Fruit fly (Drosophila melanogaster) whole organism, embryonic: Measurements from ENCODE around the gene CG33281.

Source experiments
- Ada2b ChIP-seq: fragments of 200-800 bp; sonication (Bioruptor generic); IDR thresholded peaks from 2 replicates; pipeline ENCODE4 v1.3.6; 2022; ENCODE audit warnings: missing biosample characterization, missing genetic modification characterization
- CG11456 ChIP-seq: fragments of 200-800 bp; sonication (Bioruptor generic); IDR thresholded peaks from 3 replicates; pipeline ENCODE4 v1.3.6; 2022; ENCODE audit warnings: missing biosample characterization, missing genetic modification characterization
- CG11560 ChIP-seq: fragments of 200-800 bp; sonication (Bioruptor generic); IDR thresholded peaks from 3 replicates; pipeline ENCODE4 v1.3.6; 2022; ENCODE audit warnings: missing biosample characterization, missing genetic modification characterization
- CG11723 ChIP-seq: fragments of 200-800 bp; sonication (Bioruptor generic); optimal IDR thresholded peaks from 2 replicates; lab custom pipeline; 2017; ENCODE audit warnings: missing biosample characterization, mild to moderate bottlenecking, missing genetic modification characterization
- CG12236 ChIP-seq: fragments of 200-800 bp; sonication (Bioruptor generic); optimal IDR thresholded peaks from 2 replicates; lab custom pipeline; 2016; ENCODE audit warnings: missing biosample characterization, missing genetic modification characterization
- CG13775 ChIP-seq: fragments of 200-800 bp; sonication (Bioruptor generic); optimal IDR thresholded peaks from 3 replicates; lab custom pipeline; 2017; ENCODE audit warnings: missing biosample characterization, mild to moderate bottlenecking, missing genetic modification characterization
- CG14860 ChIP-seq: fragments of 200-800 bp; sonication (Bioruptor generic); IDR thresholded peaks from 3 replicates; pipeline ENCODE4 v1.3.6; 2022; ENCODE audit warnings: missing biosample characterization, missing genetic modification characterization; ENCODE audit not compliant: partially characterized antibody
- CG17328 ChIP-seq: fragments of 200-800 bp; sonication (Bioruptor generic); IDR thresholded peaks from 2 replicates; pipeline ENCODE4 v1.3.6; 2022; ENCODE audit warnings: missing biosample characterization, missing genetic modification characterization
- CG2202 ChIP-seq: fragments of 200-800 bp; sonication (Bioruptor generic); optimal IDR thresholded peaks from 2 replicates; lab custom pipeline; 2018; ENCODE audit warnings: missing biosample characterization, mild to moderate bottlenecking, missing genetic modification characterization
- CG2678 ChIP-seq: fragments of 200-800 bp; sonication (Bioruptor generic); optimal IDR thresholded peaks from 3 replicates; lab custom pipeline; 2019; ENCODE audit warnings: missing biosample characterization, mild to moderate bottlenecking, missing genetic modification characterization, moderate library complexity
- CG43689 ChIP-seq: fragments of 200-800 bp; sonication (Bioruptor generic); IDR thresholded peaks from 2 replicates; pipeline ENCODE4 v1.3.6; 2022; ENCODE audit warnings: missing biosample characterization, missing genetic modification characterization
- CG4617 ChIP-seq: fragments of 200-800 bp; sonication (Bioruptor generic); optimal IDR thresholded peaks from 3 replicates; lab custom pipeline; 2016; ENCODE audit warnings: missing biosample characterization, missing genetic modification characterization, borderline replicate concordance
- CG6765 ChIP-seq: fragments of 200-800 bp; sonication (Bioruptor generic); optimal IDR thresholded peaks from 3 replicates; lab custom pipeline; 2017; ENCODE audit warnings: missing biosample characterization, mild to moderate bottlenecking, missing genetic modification characterization
- CG7963 ChIP-seq: fragments of 200-800 bp; sonication (Bioruptor generic); IDR thresholded peaks from 3 replicates; pipeline ENCODE4 v1.3.6; 2022; ENCODE audit warnings: missing biosample characterization, missing genetic modification characterization; ENCODE audit not compliant: partially characterized antibody
- CoRest ChIP-seq: fragments of 200-800 bp; sonication (Bioruptor generic); optimal IDR thresholded peaks from 3 replicates; lab custom pipeline; 2018; ENCODE audit warnings: missing biosample characterization, mild to moderate bottlenecking, missing genetic modification characterization, moderate library complexity
- Doc3 ChIP-seq: fragments of 200-800 bp; sonication (Bioruptor generic); IDR thresholded peaks from 3 replicates; pipeline ENCODE4 v1.3.6; 2022; ENCODE audit warnings: missing biosample characterization, missing genetic modification characterization; ENCODE audit not compliant: partially characterized antibody
- Drgx ChIP-seq: fragments of 200-800 bp; sonication (Bioruptor generic); IDR thresholded peaks from 2 replicates; pipeline ENCODE4 v1.3.6; 2022; ENCODE audit warnings: missing biosample characterization, missing genetic modification characterization
- Fer1 ChIP-seq: fragments of 200-800 bp; sonication (Bioruptor generic); optimal IDR thresholded peaks from 2 replicates; lab custom pipeline; 2017; ENCODE audit warnings: missing biosample characterization, mild to moderate bottlenecking, missing genetic modification characterization
- HLHmδ ChIP-seq: fragments of 200-800 bp; sonication (Bioruptor generic); optimal IDR thresholded peaks from 2 replicates; lab custom pipeline; 2018; ENCODE audit warnings: missing biosample characterization, mild to moderate bottlenecking, missing genetic modification characterization, moderate library complexity
- HmgD ChIP-seq: fragments of 200-800 bp; sonication (Bioruptor generic); optimal IDR thresholded peaks from 3 replicates; lab custom pipeline; 2016; ENCODE audit warnings: missing biosample characterization, missing genetic modification characterization
- NFAT ChIP-seq: fragments of 200-800 bp; sonication (Bioruptor generic); IDR thresholded peaks from 2 replicates; pipeline ENCODE4 v1.3.6; 2022; ENCODE audit warnings: missing biosample characterization, missing genetic modification characterization
- Nf-YB ChIP-seq: fragments of 200-800 bp; sonication (Bioruptor generic); optimal IDR thresholded peaks from 3 replicates; lab custom pipeline; 2019; ENCODE audit warnings: missing biosample characterization, mild to moderate bottlenecking, missing genetic modification characterization, moderate library complexity
- NfI ChIP-seq: fragments of 200-800 bp; sonication (Bioruptor generic); optimal IDR thresholded peaks from 3 replicates; lab custom pipeline; 2018; ENCODE audit warnings: missing biosample characterization, mild to moderate bottlenecking, missing genetic modification characterization, moderate library complexity
- Ravus ChIP-seq: fragments of 200-800 bp; sonication (Bioruptor generic); IDR thresholded peaks from 2 replicates; pipeline ENCODE4 v1.3.6; 2022; ENCODE audit warnings: missing biosample characterization, missing genetic modification characterization
- Usf ChIP-seq: fragments of 200-800 bp; sonication (Bioruptor generic); optimal IDR thresholded peaks from 2 replicates; lab custom pipeline; 2017; ENCODE audit warnings: missing genotype, missing biosample characterization, missing genetic modification characterization
- YL-1 ChIP-seq: fragments of 200-800 bp; sonication (Bioruptor generic); optimal IDR thresholded peaks from 3 replicates; lab custom pipeline; 2017; ENCODE audit warnings: missing biosample characterization, mild to moderate bottlenecking, missing genetic modification characterization
- amos ChIP-seq: fragments of 200-800 bp; sonication (Bioruptor generic); IDR thresholded peaks from 2 replicates; pipeline ENCODE4 v1.3.6; 2022; ENCODE audit warnings: missing biosample characterization, missing genetic modification characterization; ENCODE audit not compliant: partially characterized antibody
- aop ChIP-seq: fragments of 200-800 bp; sonication (Bioruptor generic); IDR thresholded peaks from 2 replicates; pipeline ENCODE4 v1.3.6; 2022; ENCODE audit warnings: missing biosample characterization, missing genetic modification characterization
- ara ChIP-seq: fragments of 200-800 bp; sonication (Bioruptor generic); IDR thresholded peaks from 2 replicates; pipeline ENCODE4 v1.3.6; 2022; ENCODE audit warnings: missing biosample characterization, missing genetic modification characterization
- ato ChIP-seq: fragments of 200-800 bp; sonication (Bioruptor generic); IDR thresholded peaks from 2 replicates; pipeline ENCODE4 v1.3.6; 2022; ENCODE audit warnings: missing biosample characterization, missing genetic modification characterization; ENCODE audit not compliant: partially characterized antibody
- bcd ChIP-seq: fragments of 200-800 bp; sonication (Bioruptor generic); optimal IDR thresholded peaks from 2 replicates; lab custom pipeline; 2017; ENCODE audit warnings: missing biosample characterization, mild to moderate bottlenecking, missing genetic modification characterization
- bigmax ChIP-seq: fragments of 200-800 bp; sonication (Bioruptor generic); optimal IDR thresholded peaks from 2 replicates; lab custom pipeline; 2018; ENCODE audit warnings: missing biosample characterization, mild to moderate bottlenecking, missing genetic modification characterization
- cad ChIP-seq: fragments of >200 bp; optimal IDR thresholded peaks from 2 replicates; lab custom pipeline; 2017; ENCODE audit warnings: missing biosample characterization, missing genetic modification characterization
- emc ChIP-seq: fragments of 200-800 bp; sonication (Bioruptor generic); optimal IDR thresholded peaks from 2 replicates; lab custom pipeline; 2016; ENCODE audit warnings: missing biosample characterization, missing genetic modification characterization
- grn ChIP-seq: fragments of 200-800 bp; sonication (Bioruptor generic); optimal IDR thresholded peaks from 3 replicates; lab custom pipeline; 2017; ENCODE audit warnings: missing biosample characterization, missing genetic modification characterization
- gro ChIP-seq: fragments of 200-800 bp; sonication (Bioruptor generic); optimal IDR thresholded peaks from 2 replicates; lab custom pipeline; 2016; ENCODE audit warnings: missing biosample characterization, missing genetic modification characterization
- h ChIP-seq: fragments of >200 bp; optimal IDR thresholded peaks from 2 replicates; lab custom pipeline; 2017
- hbn ChIP-seq: fragments of 200-800 bp; sonication (Bioruptor generic); IDR thresholded peaks from 2 replicates; pipeline ENCODE4 v1.3.6; 2022; ENCODE audit warnings: missing biosample characterization, missing genetic modification characterization; ENCODE audit not compliant: partially characterized antibody
- hth ChIP-seq: fragments of >200 bp; optimal IDR thresholded peaks from 2 replicates; lab custom pipeline; 2017; ENCODE audit warnings: inconsistent platforms
- insv ChIP-seq, 2 experiments: fragments of 200-800 bp; sonication (Bioruptor generic); optimal IDR thresholded peaks; 3 replicates each; lab custom pipeline; 2016 to 2018; ENCODE audit warnings: missing biosample characterization in 2 of 2, missing genetic modification characterization in 2 of 2
- jing ChIP-seq: fragments of 200-800 bp; sonication (Bioruptor generic); optimal IDR thresholded peaks from 2 replicates; lab custom pipeline; 2018; ENCODE audit warnings: missing biosample characterization, mild to moderate bottlenecking, missing genetic modification characterization
- kni ChIP-seq: fragments of 200-800 bp; sonication (Bioruptor generic); optimal IDR thresholded peaks from 3 replicates; lab custom pipeline; 2017; ENCODE audit warnings: mild to moderate bottlenecking, missing biosample characterization, missing genetic modification reagents, missing genetic modification characterization
- lmd ChIP-seq: fragments of 200-800 bp; sonication (Bioruptor generic); IDR thresholded peaks from 2 replicates; pipeline ENCODE4 v1.3.6; 2022; ENCODE audit warnings: missing biosample characterization, missing genetic modification characterization
- pho ChIP-seq: fragments of 200-800 bp; sonication (Bioruptor generic); optimal IDR thresholded peaks from 2 replicates; lab custom pipeline; 2016; ENCODE audit warnings: missing biosample characterization, missing genetic modification characterization
- slbo ChIP-seq: fragments of 200-800 bp; sonication (Bioruptor generic); IDR thresholded peaks from 2 replicates; pipeline ENCODE4 v1.3.6; 2022; ENCODE audit warnings: missing biosample characterization, missing genetic modification characterization
- trem ChIP-seq: fragments of 200-800 bp; optimal IDR thresholded peaks from 3 replicates; lab custom pipeline; 2019; ENCODE audit warnings: missing biosample characterization, mild to moderate bottlenecking, missing genetic modification characterization, moderate library complexity
- trh ChIP-seq: fragments of 200-800 bp; sonication (Bioruptor generic); optimal IDR thresholded peaks from 2 replicates; lab custom pipeline; 2016; ENCODE audit warnings: missing biosample characterization, missing genetic modification characterization
- tup ChIP-seq: fragments of 200-800 bp; sonication (Bioruptor generic); optimal IDR thresholded peaks from 2 replicates; lab custom pipeline; 2016; ENCODE audit warnings: missing biosample characterization, mild to moderate bottlenecking, missing genetic modification characterization, moderate library complexity
- zen2 ChIP-seq: fragments of 200-800 bp; sonication (Bioruptor generic); IDR thresholded peaks from 3 replicates; pipeline ENCODE4 v1.3.6; 2022; ENCODE audit warnings: missing biosample characterization, missing genetic modification characterization; ENCODE audit not compliant: partially characterized antibody

The CG33281 gene

DNA sequence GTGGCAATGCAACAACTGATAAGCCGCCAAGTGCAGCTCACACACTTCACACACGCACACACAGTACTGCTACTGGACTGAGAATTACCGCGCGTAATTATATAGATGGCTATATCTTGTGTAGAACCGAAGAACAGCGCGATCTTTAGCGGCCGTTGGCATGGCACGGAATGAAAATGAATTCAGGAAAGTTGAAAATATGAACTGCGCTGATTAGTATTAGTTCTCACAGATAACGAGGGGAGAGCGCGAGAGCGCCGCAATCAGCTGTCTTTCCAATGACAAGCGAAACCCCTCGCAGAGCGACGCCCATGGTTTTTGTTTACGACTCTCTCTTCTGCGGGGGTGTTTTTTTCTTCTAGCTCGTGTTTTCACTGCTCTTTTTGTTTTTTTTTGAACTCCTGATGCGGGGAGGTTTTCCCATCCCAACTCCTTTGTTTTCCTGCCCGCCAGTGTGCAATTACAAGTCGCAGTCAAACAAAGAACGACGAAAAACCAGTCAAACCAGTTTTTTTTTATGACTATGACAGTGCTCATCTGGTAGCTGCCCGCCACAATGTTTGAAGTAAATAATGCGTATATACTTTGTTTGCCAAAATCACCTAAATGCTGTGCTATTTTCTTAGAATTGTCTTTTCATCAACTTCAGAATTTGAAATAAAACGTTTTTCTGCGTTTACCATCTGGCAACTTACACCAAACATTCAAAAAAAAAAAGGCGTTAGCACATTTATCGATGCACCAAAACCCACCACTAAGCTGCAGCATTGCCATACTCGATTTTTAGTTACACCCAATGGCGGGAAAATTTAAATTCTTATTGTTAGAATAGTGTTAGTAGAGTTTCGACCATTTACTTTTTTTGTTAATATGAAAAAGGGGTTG, 20.8 kb upstream of the CG33281 start, which contains the start of gene CG9663 (continued):
- TF ChIP-seq CG13775 (GFP tag; lab: Kevin White, UChicago) (peak; percentile 1), CG11723 (no peak), YL-1 (GFP tag; lab: Kevin White, UChicago) (peak; percentile 20), jing (GFP tag; lab: Kevin White, UChicago) (no peak), bcd (GFP tag; lab: Kevin White, UChicago) (no peak), slbo (GFP tag; lab: Robert Waterston, UW) (peak; percentile 40), ato (GFP tag; lab: Robert Waterston, UW) (0 out of 2 replicates have a peak, but pooled peaks have one; percentile 9), HLHmδ (GFP tag; lab: Kevin White, UChicago) (no peak), CG2678 (tag; lab: Kevin White, UChicago) (peak; percentile 2), CG11456 (GFP tag; lab: Robert Waterston, UW) (no peak), zen2 (no peak; the same call in 2 of the 3 replicates), Usf (GFP tag; lab: Kevin White, UChicago) (no peak), Doc3 (GFP tag; lab: Robert Waterston, UW) (no peak), hth (lab: Kevin White, UChicago) (no peak), NfI (GFP tag; lab: Kevin White, UChicago) (no peak), CG11560 (tag; lab: Robert Waterston, UW) (peak; percentile 92), bigmax (GFP tag; lab: Kevin White, UChicago) (no peak), Drgx (GFP tag; lab: Robert Waterston, UW) (peak; percentile 61), pho (no peak), HmgD (GFP tag; lab: Kevin White, UChicago) (peak; percentile 66), Nf-YB (GFP tag; lab: Kevin White, UChicago) (no peak), aop (no peak), CG12236 (GFP tag; lab: Kevin White, UChicago) (no peak), CG14860 (GFP tag; lab: Robert Waterston, UW) (no peak), CG6765 (GFP tag; lab: Kevin White, UChicago) (peak; percentile 14), kni (GFP tag; lab: Kevin White, UChicago) (peak; percentile 86), lmd (peak; percentile 31; the same call in 1 of the 2 replicates), CG43689 (no peak), CoRest (tag; lab: Kevin White, UChicago) (peak; percentile 17), cad (GFP tag; lab: Kevin White, UChicago) (no peak), grn (peak; percentile 87), hbn (GFP tag; lab: Robert Waterston, UW) (no peak), CG7963 (GFP tag; lab: Robert Waterston, UW) (no peak), ara (GFP tag; lab: Robert Waterston, UW) (0 out of 2 replicates have a peak, but pooled peaks have one; percentile 23), emc (GFP tag; lab: Kevin White, UChicago) (no peak), amos (GFP tag; lab: Robert Waterston, UW) (peak; percentile 46; the same call in 1 of the 2 replicates), CG2202 (tag; lab: Kevin White, UChicago) (no peak), Ravus (GFP tag; lab: Robert Waterston, UW) (no peak), insv (GFP tag; optimal IDR thresholded peaks at IDR 0.05; lab: Kevin White, UChicago) (peak in 1 of 2 experiments; percentile 62), h (no peak), tup (GFP tag; lab: Kevin White, UChicago) (no peak), trh (GFP tag; lab: Kevin White, UChicago) (no peak), CG17328 (no peak), Ada2b (GFP tag; lab: Robert Waterston, UW) (no peak), CG4617 (no peak), trem (tag; lab: Kevin White, UChicago) (peak; percentile 43), NFAT (GFP tag; lab: Robert Waterston, UW) (peak; percentile 21; the same call in 1 of the 2 replicates), gro (GFP tag; lab: Kevin White, UChicago) (no peak), Fer1 (GFP tag; lab: Kevin White, UChicago) (peak; percentile 60)
